Worm (Caenorhabditis elegans) whole organism, young adult: ENCODE measurements around the gene F13E9.12.

Experiments
- C17E4.6 ChIP-seq: fragments of 200-800 bp; sonication (Bioruptor generic); IDR thresholded peaks from 2 replicates; pipeline ENCODE4 v1.3.6; 2022; ENCODE audit warnings: missing genetic modification reagents, missing genetic modification characterization, missing compliant biosample characterization
- D2030.7 ChIP-seq: fragments of 200-800 bp; sonication (Bioruptor generic); IDR thresholded peaks from 2 replicates; pipeline ENCODE4 v1.3.6; 2022; ENCODE audit warnings: missing genetic modification reagents, missing genetic modification characterization, missing compliant biosample characterization
- F33H1.4 ChIP-seq: fragments of 200-800 bp; sonication (Bioruptor generic); IDR thresholded peaks from 2 replicates; pipeline ENCODE4 v1.3.6; 2022; ENCODE audit warnings: missing genetic modification reagents, missing genetic modification characterization, missing compliant biosample characterization
- F37B4.10 ChIP-seq: fragments of 200-800 bp; sonication (Bioruptor generic); IDR thresholded peaks from 2 replicates; pipeline ENCODE4 v1.3.6; 2022; ENCODE audit warnings: missing genetic modification characterization, missing compliant biosample characterization
- F39B2.1 ChIP-seq: fragments of 200-800 bp; sonication (Bioruptor generic); IDR thresholded peaks from 2 replicates; pipeline ENCODE4 v1.3.6; 2022; ENCODE audit warnings: missing genetic modification reagents, missing genetic modification characterization, missing compliant biosample characterization
- F49E8.2 ChIP-seq: sonication (generic microtip); optimal IDR thresholded peaks from 3 replicates; lab custom pipeline; 2017; ENCODE audit warnings: missing genetic modification characterization, mild to moderate bottlenecking, missing compliant biosample characterization, antibody characterized with exemption, moderate library complexity; ENCODE audit not compliant: insufficient read depth
- F52B5.7 ChIP-seq: sonication (generic microtip); optimal IDR thresholded peaks from 2 replicates; lab custom pipeline; 2016; ENCODE audit warnings: mild to moderate bottlenecking, missing genetic modification characterization, missing compliant biosample characterization
- F57A8.1 ChIP-seq: fragments of 200-800 bp; sonication (Bioruptor generic); optimal IDR thresholded peaks from 2 replicates; lab custom pipeline; 2018; ENCODE audit warnings: mild to moderate bottlenecking, missing genetic modification characterization, moderate library complexity, missing compliant biosample characterization
- Y53G8AR.9 ChIP-seq: fragments of 200-800 bp; sonication (Bioruptor generic); conservative IDR thresholded peaks from 2 replicates; pipeline ENCODE4 v1.3.6; 2022; ENCODE audit warnings: missing genetic modification reagents, missing genetic modification characterization, missing compliant biosample characterization
- Y56A3A.18 ChIP-seq: fragments of 200-800 bp; sonication (Bioruptor generic); IDR thresholded peaks from 2 replicates; pipeline ENCODE4 v1.3.6; 2022; ENCODE audit warnings: missing genetic modification reagents, missing genetic modification characterization, missing compliant biosample characterization
- Y95B8A.8 ChIP-seq: fragments of 200-800 bp; sonication (Bioruptor generic); IDR thresholded peaks from 2 replicates; pipeline ENCODE4 v1.3.6; 2022; ENCODE audit warnings: missing genetic modification reagents, missing genetic modification characterization, missing compliant biosample characterization
- ama-1 ChIP-seq, 3 experiments: fragments of 150-350 bp in 1 of 3; sonication (generic microtip) in 2 of 3; optimal IDR thresholded peaks; 2 replicates each; lab custom pipeline; 2014 to 2018; ENCODE audit warnings: missing biosample characterization in 2 of 3, missing genetic modification characterization in 2 of 3, missing genetic modification reagents in 2 of 3
- attf-3 ChIP-seq: fragments of 200-800 bp; sonication (Bioruptor generic); conservative IDR thresholded peaks from 2 replicates; pipeline ENCODE4 v1.3.6; 2022; ENCODE audit warnings: missing genetic modification reagents, missing genetic modification characterization, missing compliant biosample characterization
- ceh-100 ChIP-seq: fragments of 200-800 bp; sonication (Bioruptor generic); IDR thresholded peaks from 2 replicates; pipeline ENCODE4 v1.3.6; 2022; ENCODE audit warnings: missing genetic modification reagents, missing genetic modification characterization, missing compliant biosample characterization
- ceh-40 ChIP-seq: fragments of 200-800 bp; sonication (Bioruptor generic); IDR thresholded peaks from 2 replicates; pipeline ENCODE4 v1.3.6; 2022; ENCODE audit warnings: missing genetic modification characterization, missing compliant biosample characterization
- ceh-58 ChIP-seq: fragments of 200-800 bp; sonication (Bioruptor generic); IDR thresholded peaks from 2 replicates; pipeline ENCODE4 v1.3.6; 2022; ENCODE audit warnings: missing genetic modification characterization, missing compliant biosample characterization
- ceh-79 ChIP-seq: sonication (generic microtip); optimal IDR thresholded peaks from 2 replicates; lab custom pipeline; 2017; ENCODE audit warnings: mild to moderate bottlenecking, missing genetic modification characterization, missing compliant biosample characterization
- chd-7 ChIP-seq: sonication (generic microtip); optimal IDR thresholded peaks from 2 replicates; lab custom pipeline; 2016; ENCODE audit warnings: mild to moderate bottlenecking, missing genetic modification characterization, moderate library complexity, missing compliant biosample characterization
- dox-1 ChIP-seq: fragments of 200-800 bp; sonication (Bioruptor generic); IDR thresholded peaks from 2 replicates; pipeline ENCODE4 v1.3.6; 2022; ENCODE audit warnings: missing genetic modification reagents, missing genetic modification characterization, missing compliant biosample characterization
- dpff-1 ChIP-seq: sonication (generic microtip); optimal IDR thresholded peaks from 2 replicates; lab custom pipeline; 2017; ENCODE audit warnings: mild to moderate bottlenecking, missing genetic modification characterization, missing compliant biosample characterization
- efl-1 ChIP-seq: fragments of 150-350 bp; optimal IDR thresholded peaks from 2 replicates; lab custom pipeline; 2014; ENCODE audit warnings: missing biosample characterization, missing genetic modification reagents, missing genetic modification characterization
- egl-44 ChIP-seq: fragments of 200-800 bp; sonication (Bioruptor generic); IDR thresholded peaks from 2 replicates; pipeline ENCODE4 v1.3.6; 2022; ENCODE audit warnings: missing genetic modification reagents, missing genetic modification characterization, missing compliant biosample characterization
- ets-4 ChIP-seq: fragments of 200-800 bp; sonication (Bioruptor generic); optimal IDR thresholded peaks from 2 replicates; lab custom pipeline; 2018; ENCODE audit warnings: mild to moderate bottlenecking, missing genetic modification characterization, missing compliant biosample characterization
- fkh-3 ChIP-seq: sonication (generic microtip); optimal IDR thresholded peaks from 2 replicates; lab custom pipeline; 2016; ENCODE audit warnings: mild to moderate bottlenecking, missing genetic modification characterization, missing compliant biosample characterization
- hmg-1.2 ChIP-seq: fragments of 200-800 bp; sonication (Bioruptor generic); IDR thresholded peaks from 2 replicates; pipeline ENCODE4 v1.3.6; 2022; ENCODE audit warnings: missing genetic modification reagents, missing genetic modification characterization, missing compliant biosample characterization
- lin-26 ChIP-seq: fragments of 200-800 bp; sonication (Bioruptor generic); IDR thresholded peaks from 2 replicates; pipeline ENCODE4 v1.3.6; 2022; ENCODE audit warnings: missing genetic modification reagents, missing genetic modification characterization, missing compliant biosample characterization
- lin-40 ChIP-seq: sonication (generic microtip); optimal IDR thresholded peaks from 2 replicates; lab custom pipeline; 2016; ENCODE audit warnings: missing genetic modification characterization, mild to moderate bottlenecking, missing compliant biosample characterization, missing genotype, missing genetic modification reagents
- lsl-1 ChIP-seq: fragments of 200-800 bp; sonication (Bioruptor generic); optimal IDR thresholded peaks from 2 replicates; lab custom pipeline; 2018; ENCODE audit warnings: mild to moderate bottlenecking, missing genetic modification characterization, moderate library complexity, missing compliant biosample characterization
- madf-3 ChIP-seq: fragments of 200-800 bp; sonication (Bioruptor generic); IDR thresholded peaks from 2 replicates; pipeline ENCODE4 v1.3.6; 2022; ENCODE audit warnings: missing genetic modification reagents, missing genetic modification characterization, missing compliant biosample characterization
- madf-6 ChIP-seq: fragments of 200-800 bp; sonication (Bioruptor generic); IDR thresholded peaks from 2 replicates; pipeline ENCODE4 v1.3.6; 2022; ENCODE audit warnings: missing genetic modification reagents, missing genetic modification characterization, missing compliant biosample characterization
- madf-8 ChIP-seq: fragments of 200-800 bp; sonication (Bioruptor generic); conservative IDR thresholded peaks from 2 replicates; pipeline ENCODE4 v1.3.6; 2022; ENCODE audit warnings: missing genetic modification reagents, missing genetic modification characterization, missing compliant biosample characterization
- mes-4 ChIP-seq: sonication (generic microtip); optimal IDR thresholded peaks from 2 replicates; lab custom pipeline; 2016; ENCODE audit warnings: missing genotype, missing genetic modification characterization, missing compliant biosample characterization
- mxl-1 ChIP-seq: sonication (generic microtip); optimal IDR thresholded peaks from 2 replicates; lab custom pipeline; 2016; ENCODE audit warnings: missing genetic modification characterization, missing compliant biosample characterization
- nfyb-1 ChIP-seq: fragments of 200-800 bp; sonication (Bioruptor generic); IDR thresholded peaks from 2 replicates; pipeline ENCODE4 v1.3.6; 2022; ENCODE audit warnings: missing genetic modification reagents, missing genetic modification characterization, missing compliant biosample characterization
- rcor-1 ChIP-seq: fragments of 200-800 bp; sonication (Bioruptor generic); IDR thresholded peaks from 2 replicates; pipeline ENCODE4 v1.3.6; 2022; ENCODE audit warnings: missing genetic modification reagents, missing genetic modification characterization, missing compliant biosample characterization
- sdz-38 ChIP-seq: sonication (generic microtip); optimal IDR thresholded peaks from 2 replicates; lab custom pipeline; 2016; ENCODE audit warnings: missing genotype, missing genetic modification characterization, missing compliant biosample characterization
- snpc-1.3 ChIP-seq: sonication (generic microtip); optimal IDR thresholded peaks from 2 replicates; lab custom pipeline; 2017; ENCODE audit warnings: missing genetic modification characterization, mild to moderate bottlenecking, missing compliant biosample characterization, antibody characterized with exemption, moderate library complexity, missing genotype, missing genetic modification reagents; ENCODE audit not compliant: insufficient read depth
- zim-3 ChIP-seq: sonication (generic microtip); optimal IDR thresholded peaks from 2 replicates; lab custom pipeline; 2017; ENCODE audit warnings: mild to moderate bottlenecking, missing genetic modification characterization, moderate library complexity, missing compliant biosample characterization
- ztf-18 ChIP-seq: sonication (generic microtip); optimal IDR thresholded peaks from 2 replicates; lab custom pipeline; 2016; ENCODE audit warnings: missing genotype, mild to moderate bottlenecking, missing genetic modification characterization, missing compliant biosample characterization
- ztf-22 ChIP-seq: fragments of 200-800 bp; sonication (Bioruptor generic); optimal IDR thresholded peaks from 2 replicates; lab custom pipeline; 2018; ENCODE audit warnings: mild to moderate bottlenecking, missing genetic modification characterization, moderate library complexity, missing compliant biosample characterization
- ztf-26 ChIP-seq: sonication (generic microtip); optimal IDR thresholded peaks from 2 replicates; lab custom pipeline; 2017; ENCODE audit warnings: missing genetic modification characterization, missing compliant biosample characterization
- ztf-28 ChIP-seq: fragments of 200-800 bp; sonication (Bioruptor generic); IDR thresholded peaks from 2 replicates; pipeline ENCODE4 v1.3.6; 2022; ENCODE audit warnings: missing genetic modification reagents, missing genetic modification characterization, missing compliant biosample characterization

Gene F13E9.12

DNA sequence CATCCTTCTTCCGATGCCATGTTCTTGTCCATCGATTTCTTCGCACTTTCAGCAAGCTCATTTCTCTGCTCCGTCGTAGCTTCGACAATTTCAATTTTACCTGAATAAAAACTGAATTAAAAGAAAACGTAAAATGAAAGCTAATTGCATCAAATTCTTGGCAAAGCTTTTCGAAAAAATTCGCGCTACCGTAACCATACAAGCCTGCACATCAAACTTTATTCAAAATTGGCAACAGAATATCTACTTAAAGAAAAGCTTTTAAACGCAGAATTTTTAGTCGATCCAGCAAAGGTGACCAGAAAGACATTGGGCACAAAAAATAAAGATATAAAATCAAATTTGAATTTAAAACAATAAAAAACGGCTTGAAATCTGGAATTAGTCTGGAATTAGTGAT is 32.2 kb downstream of the F13E9.12 start:
- TF ChIP-seq chd-7 = no peak
- TF ChIP-seq F39B2.1 = 0 out of 2 replicates have a peak, but pooled peaks have one; percentile 7
- 0 out of 2 replicates have a peak, but pooled peaks have one; percentile 46 for TF ChIP-seq C17E4.6 (GFP tag; lab: Robert Waterston, UW)
- no peak; the same call in 1 of the 2 replicates for TF ChIP-seq madf-8
- no peak for TF ChIP-seq F37B4.10 (GFP tag; lab: Robert Waterston, UW)
- no peak for TF ChIP-seq dpff-1 (tag; lab: Kevin White, UChicago)
- TF ChIP-seq nfyb-1 (GFP tag; lab: Robert Waterston, UW) = peak; percentile 18; the same call in 1 of the 2 replicates
- peak; percentile 27; the same call in 1 of the 2 replicates for TF ChIP-seq attf-3 (GFP tag; lab: Robert Waterston, UW)
- no peak for TF ChIP-seq Y95B8A.8 (GFP tag; lab: Robert Waterston, UW)
- 0 out of 2 replicates have a peak, but pooled peaks have one; percentile 15 for TF ChIP-seq ceh-100 (GFP tag; lab: Robert Waterston, UW)
- peak; percentile 57 for TF ChIP-seq lsl-1 (GFP tag; lab: Kevin White, UChicago)
- no peak for TF ChIP-seq lin-40 (tag; lab: Kevin White, UChicago)
- TF ChIP-seq ceh-58 = no peak
- peak; percentile 29 for TF ChIP-seq F49E8.2 (tag; lab: Kevin White, UChicago)
- no peak for TF ChIP-seq F57A8.1 (GFP tag; lab: Kevin White, UChicago)
- peak; percentile 69 for TF ChIP-seq madf-6 (GFP tag; lab: Robert Waterston, UW)
- TF ChIP-seq ztf-22 = no peak
- TF ChIP-seq Y56A3A.18 (GFP tag; lab: Robert Waterston, UW) = no peak
- peak; percentile 73; the same call in 1 of the 2 replicates for TF ChIP-seq Y53G8AR.9
- no peak for TF ChIP-seq efl-1 (GFP tag; lab: Kevin White, UChicago)
- TF ChIP-seq dox-1 (GFP tag; lab: Robert Waterston, UW) = peak; percentile 40
- no peak for TF ChIP-seq sdz-38
- no peak for TF ChIP-seq F33H1.4 (GFP tag; lab: Robert Waterston, UW)
- TF ChIP-seq ztf-28 (GFP tag; lab: Robert Waterston, UW) = no peak
- TF ChIP-seq ztf-18 = no peak
- TF ChIP-seq egl-44 (GFP tag; lab: Robert Waterston, UW) = 0 out of 2 replicates have a peak, but pooled peaks have one; percentile 36
- no peak for TF ChIP-seq ceh-79
- 0 out of 2 replicates have a peak, but pooled peaks have one; percentile 12 for TF ChIP-seq D2030.7 (GFP tag; lab: Robert Waterston, UW)
- no peak for TF ChIP-seq ceh-40 (GFP tag; lab: Robert Waterston, UW)
- TF ChIP-seq lin-26 (GFP tag; lab: Robert Waterston, UW) = no peak
- peak; percentile 16; the same call in 1 of the 2 replicates for TF ChIP-seq hmg-1.2 (GFP tag; lab: Robert Waterston, UW)
- no peak for TF ChIP-seq ets-4 (GFP tag; lab: Kevin White, UChicago)
- TF ChIP-seq madf-3 (GFP tag; lab: Robert Waterston, UW) = no peak
- no peak for TF ChIP-seq fkh-3 (tag; lab: Kevin White, UChicago)
- no peak for TF ChIP-seq ama-1 (optimal IDR thresholded peaks at IDR 0.05; lab: Kevin White, UChicago)
- peak in 1 of 2 experiments; percentile 28 for TF ChIP-seq ama-1 (GFP tag; optimal IDR thresholded peaks at IDR 0.05; lab: Kevin White, UChicago)
- peak; percentile 31; the same call in 1 of the 2 replicates for TF ChIP-seq rcor-1 (GFP tag; lab: Robert Waterston, UW)
- TF ChIP-seq ztf-26 (tag; lab: Kevin White, UChicago) = no peak
- TF ChIP-seq snpc-1.3 (tag; lab: Kevin White, UChicago) = no peak
- no peak for TF ChIP-seq F52B5.7 (tag; lab: Kevin White, UChicago)
- TF ChIP-seq zim-3 = no peak
- TF ChIP-seq mxl-1 (tag; lab: Kevin White, UChicago) = no peak
- TF ChIP-seq mes-4 (tag; lab: Kevin White, UChicago) = no peak
